Worm (Caenorhabditis elegans): Measurements from ENCODE around the gene marb-1.

The marb-1 gene

DNA sequence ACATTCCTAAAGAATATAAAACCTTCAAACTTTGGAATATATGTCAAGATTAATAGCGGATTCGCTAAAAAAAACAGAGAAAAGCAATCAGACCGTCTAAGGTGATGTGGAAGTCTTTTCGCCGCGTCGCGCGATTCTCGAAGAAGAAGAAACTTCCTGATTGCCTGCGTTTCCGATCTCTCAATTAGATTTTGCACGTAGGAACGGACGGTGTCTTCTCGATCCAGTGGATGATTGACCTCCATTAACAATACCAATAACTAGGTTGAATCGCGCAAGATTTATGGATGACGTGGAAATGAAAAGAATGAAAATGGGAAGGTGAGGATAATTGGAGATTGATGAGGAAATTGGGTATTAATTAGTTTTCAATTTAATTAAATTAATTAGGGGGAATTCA lies 8.3 kb upstream of the marb-1 start:
- peak in 1 of 6 experiments; percentile 59 for TF ChIP-seq elt-3 (tag; optimal IDR thresholded peaks at IDR 0.05)
- no peak for TF ChIP-seq efl-1 (optimal IDR thresholded peaks at IDR 0.05)
- peak in 1 of 2 experiments; percentile 17 for TF ChIP-seq efl-1 (GFP tag; optimal IDR thresholded peaks at IDR 0.05 in 1 of 2)
- no peak for TF ChIP-seq lin-39 (tag; optimal IDR thresholded peaks at IDR 0.05)
- no peak for TF ChIP-seq fkh-10 (GFP tag; optimal IDR thresholded peaks at IDR 0.05)
- peak; percentile 3 for TF ChIP-seq mep-1 (tag; optimal IDR thresholded peaks at IDR 0.05)
- no peak for TF ChIP-seq tlp-1 (tag; optimal IDR thresholded peaks at IDR 0.05)
- no peak for TF ChIP-seq Y116A8C.19 (tag; optimal IDR thresholded peaks at IDR 0.05; ENCODE audit: borderline replicate concordance)
- TF ChIP-seq egl-27 (tag; optimal IDR thresholded peaks at IDR 0.05) = no peak
- TF ChIP-seq ceh-88 (GFP tag; IDR thresholded peaks at IDR 0.05) = no peak
- no peak for TF ChIP-seq snu-23 (GFP tag; optimal IDR thresholded peaks at IDR 0.05)
- TF ChIP-seq aly-2 (tag; optimal IDR thresholded peaks at IDR 0.05) = no peak
- no peak for TF ChIP-seq nhr-47 (tag; optimal IDR thresholded peaks at IDR 0.05)
- TF ChIP-seq pqm-1 (tag; optimal IDR thresholded peaks at IDR 0.05) = no peak
- no peak for TF ChIP-seq nhr-19 (GFP tag; conservative IDR thresholded peaks at IDR 0.05)
- no peak for TF ChIP-seq tbx-2 (tag; optimal IDR thresholded peaks at IDR 0.05)
- TF ChIP-seq nhr-28 (tag; optimal IDR thresholded peaks at IDR 0.05) = no peak
- TF ChIP-seq C34B4.2 (tag; optimal IDR thresholded peaks at IDR 0.05) = no peak
- no peak for TF ChIP-seq nhr-12 (tag; optimal IDR thresholded peaks at IDR 0.05)
- TF ChIP-seq nhr-85 (tag) = peak; percentile 73
- no peak for TF ChIP-seq efl-3 (GFP tag; optimal IDR thresholded peaks at IDR 0.05)
- TF ChIP-seq blmp-1 (tag; optimal IDR thresholded peaks at IDR 0.05) = peak; percentile 83
- TF ChIP-seq hlh-17 (GFP tag; optimal IDR thresholded peaks at IDR 0.05; ENCODE audit: borderline replicate concordance) = no peak

DNA sequence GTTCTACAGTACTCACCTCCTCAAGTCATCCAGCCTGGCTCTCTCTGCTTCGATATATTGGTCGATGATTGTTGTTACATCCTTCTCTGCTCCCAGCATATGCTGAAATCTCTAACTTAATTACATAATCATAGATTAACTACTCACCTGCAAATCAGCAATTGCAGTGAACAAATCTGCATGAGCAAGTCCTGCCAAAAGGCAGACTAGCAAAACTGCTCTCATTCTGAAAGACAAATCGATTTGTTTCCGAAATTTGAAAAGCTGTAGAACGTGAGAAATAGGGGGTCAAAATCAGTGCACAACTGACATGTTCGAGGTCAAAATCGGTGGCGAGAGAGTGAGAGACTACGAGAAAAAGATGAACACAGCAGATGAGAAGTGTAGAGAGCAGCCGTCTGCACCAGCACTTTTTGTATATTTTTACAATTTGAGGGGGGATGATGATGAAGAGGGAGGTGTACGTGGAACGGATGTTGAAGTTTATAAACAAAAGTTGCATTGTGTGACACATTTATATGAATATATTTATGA lies 7.0 kb upstream of the marb-1 start, which contains the start of gene phy-2:
phy-2 (minus strand) TSS at position 226 of the 534 bp plus-strand sequence.
- TF ChIP-seq nhr-20 (tag; optimal IDR thresholded peaks at IDR 0.05) = no peak
- TF ChIP-seq egl-27 (tag; optimal IDR thresholded peaks at IDR 0.05) = no peak
- no peak for TF ChIP-seq tbx-2 (tag; optimal IDR thresholded peaks at IDR 0.05)
- no peak for TF ChIP-seq elt-3 (tag; optimal IDR thresholded peaks at IDR 0.05)
- no peak for TF ChIP-seq efl-1 (optimal IDR thresholded peaks at IDR 0.05)
- TF ChIP-seq efl-1 (GFP tag; optimal IDR thresholded peaks at IDR 0.05 in 1 of 2) = peak in 1 of 2 experiments; percentile 72
- no peak for TF ChIP-seq unc-62 (GFP tag; optimal IDR thresholded peaks at IDR 0.05)
- no peak for TF ChIP-seq nhr-76 (tag; optimal IDR thresholded peaks at IDR 0.05)
- TF ChIP-seq lin-14 (GFP tag; optimal IDR thresholded peaks at IDR 0.05) = peak; percentile 46
- TF ChIP-seq nhr-47 (tag; optimal IDR thresholded peaks at IDR 0.05) = no peak
- no peak for TF ChIP-seq irx-1 (tag; optimal IDR thresholded peaks at IDR 0.05)
- no peak for TF ChIP-seq ceh-63 (GFP tag; optimal IDR thresholded peaks at IDR 0.05)
- TF ChIP-seq hlh-17 (GFP tag; optimal IDR thresholded peaks at IDR 0.05; ENCODE audit: borderline replicate concordance) = no peak
- no peak for TF ChIP-seq lin-35 (GFP tag; optimal IDR thresholded peaks at IDR 0.05)

DNA sequence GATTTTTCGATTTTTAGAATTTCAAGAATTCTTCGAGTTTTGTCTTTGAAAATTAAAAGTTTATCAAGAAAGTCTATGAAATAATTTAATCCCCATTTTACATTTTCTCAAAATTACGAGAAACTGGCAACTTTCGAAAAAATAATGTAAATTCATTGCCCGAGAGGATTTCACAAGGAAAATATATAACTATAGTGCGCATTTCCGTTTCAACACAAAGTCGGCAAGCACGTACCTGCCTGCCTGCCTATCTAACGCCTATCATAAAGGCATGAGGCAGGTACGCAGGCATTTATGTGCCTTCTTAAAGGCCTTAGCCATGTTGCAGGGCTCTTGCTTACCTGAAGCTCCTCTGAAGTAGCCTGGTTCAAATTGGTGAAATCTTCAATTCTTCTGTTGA lies 4.0 kb upstream of the marb-1 start:
- TF ChIP-seq nhr-11 (tag; optimal IDR thresholded peaks at IDR 0.05) (no peak), efl-1 (optimal IDR thresholded peaks at IDR 0.05) (no peak), efl-1 (GFP tag; optimal IDR thresholded peaks at IDR 0.05 in 1 of 2) (peak in 1 of 2 experiments; percentile 62), rnt-1 (tag; optimal IDR thresholded peaks at IDR 0.05) (no peak)

DNA sequence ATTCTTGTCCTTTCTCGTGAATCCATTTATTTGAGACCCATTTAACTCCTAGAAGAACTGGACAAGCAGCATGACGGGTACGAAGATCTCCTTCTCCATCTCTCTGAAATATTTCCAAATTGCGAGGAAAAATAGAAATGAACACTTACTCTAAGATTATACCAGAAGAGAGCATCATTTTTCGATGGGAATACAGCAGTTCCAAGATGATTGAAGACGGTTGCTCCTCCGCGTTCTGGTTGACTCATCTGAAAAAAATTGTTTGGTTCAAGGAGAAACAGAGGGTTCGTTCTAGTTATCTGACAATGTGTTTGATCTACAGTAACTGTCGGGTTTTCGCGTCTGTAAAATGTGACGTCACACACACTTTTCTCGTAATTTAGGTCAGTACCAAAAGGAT lies 2.5 kb upstream of the marb-1 start:
- TF ChIP-seq hlh-17 (GFP tag; optimal IDR thresholded peaks at IDR 0.05; ENCODE audit: borderline replicate concordance) (no peak), mef-2 (tag; optimal IDR thresholded peaks at IDR 0.05) (no peak), pqm-1 (tag; optimal IDR thresholded peaks at IDR 0.05) (no peak), aly-2 (tag; optimal IDR thresholded peaks at IDR 0.05) (no peak), grh-1 (GFP tag; IDR thresholded peaks at IDR 0.05) (no peak), ztf-4 (tag; optimal IDR thresholded peaks at IDR 0.05) (no peak), nhr-20 (tag; optimal IDR thresholded peaks at IDR 0.05) (no peak), unc-98 (GFP tag; IDR thresholded peaks at IDR 0.05) (no peak), ama-1 (optimal IDR thresholded peaks at IDR 0.05) (no peak), lsy-2 (tag; optimal IDR thresholded peaks at IDR 0.05) (no peak), sptf-1 (tag; optimal IDR thresholded peaks at IDR 0.05) (no peak)

Data from whole organism, L1 larva.